Worm (Caenorhabditis elegans): Measurements from ENCODE around the gene Y51H7C.7.

- TF ChIP-seq R02D3.7 (tag; optimal IDR thresholded peaks at IDR 0.05) (no peak), ama-1 (optimal IDR thresholded peaks at IDR 0.05) (no peak), tag-97 (GFP tag; IDR thresholded peaks at IDR 0.05) (no peak), hmg-1.1 (GFP tag; IDR thresholded peaks at IDR 0.05) (no peak), unc-62 (GFP tag; optimal IDR thresholded peaks at IDR 0.05 in 1 of 2) (no peak), unc-62 (tag; optimal IDR thresholded peaks at IDR 0.05) (no peak), lin-15B (tag; optimal IDR thresholded peaks at IDR 0.05) (no peak), lir-3 (tag; optimal IDR thresholded peaks at IDR 0.05) (no peak), ZK546.5 (tag; optimal IDR thresholded peaks at IDR 0.05) (no peak), pqm-1 (tag; optimal IDR thresholded peaks at IDR 0.05) (no peak), ceh-32 (tag; optimal IDR thresholded peaks at IDR 0.05; ENCODE audit: poor library complexity) (no peak), F26F4.8 (GFP tag; conservative IDR thresholded peaks at IDR 0.05) (no peak), hlh-30 (tag; optimal IDR thresholded peaks at IDR 0.05; ENCODE audit: insufficient read depth) (no peak), F49E8.2 (tag; optimal IDR thresholded peaks at IDR 0.05; ENCODE audit: borderline replicate concordance) (no peak)
Observed at ce11 chrII:1385280-1385679, 17.1 kb upstream of the Y51H7C.7 start, which contains the start of gene F54D12.7.
